Worm (Caenorhabditis elegans) whole organism, midembryonic: Measurements from ENCODE around the gene sre-49.

Experiments
- T22C8.4 ChIP-seq: fragments of 200-800 bp; sonication (Bioruptor generic); IDR thresholded peaks from 2 replicates; pipeline ENCODE4 v1.3.6; 2022; ENCODE audit warnings: missing genetic modification characterization, missing compliant biosample characterization
- cog-1 ChIP-seq: sonication (generic microtip); optimal IDR thresholded peaks from 2 replicates; lab custom pipeline; 2016; ENCODE audit warnings: missing genetic modification characterization, missing compliant biosample characterization
- klf-2 ChIP-seq: fragments of 200-800 bp; sonication (Bioruptor generic); conservative IDR thresholded peaks from 2 replicates; pipeline ENCODE4 v1.3.6; 2022; ENCODE audit warnings: missing genetic modification reagents, missing genetic modification characterization, missing compliant biosample characterization
- med-1 ChIP-seq: sonication (generic microtip); optimal IDR thresholded peaks from 2 replicates; lab custom pipeline; 2017; ENCODE audit warnings: missing genetic modification characterization, mild to moderate bottlenecking, missing compliant biosample characterization, antibody characterized with exemption, missing genetic modification reagents; ENCODE audit not compliant: insufficient read depth
- ztf-29 ChIP-seq: fragments of 200-800 bp; sonication (Bioruptor generic); IDR thresholded peaks from 2 replicates; pipeline ENCODE4 v1.3.6; 2022; ENCODE audit warnings: missing genetic modification reagents, missing genetic modification characterization, missing compliant biosample characterization

DNA sequence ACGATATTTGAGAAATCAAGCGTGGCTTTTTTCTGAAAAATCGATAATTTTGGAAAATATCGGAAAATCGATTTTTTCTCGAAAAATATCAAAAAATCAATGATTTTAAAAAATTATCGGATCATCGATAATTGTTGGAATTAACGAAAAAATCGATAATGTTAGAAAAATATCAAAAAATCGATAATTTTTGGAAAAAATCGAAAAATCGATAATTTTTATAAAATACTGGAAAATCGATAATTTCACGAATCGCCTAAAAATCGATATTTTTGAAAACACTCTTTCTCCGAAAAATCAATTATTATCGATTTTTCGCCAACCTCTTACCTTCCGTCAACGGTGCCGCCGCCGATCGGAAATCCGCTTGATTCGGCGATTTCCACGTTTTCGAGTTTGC, 17.4 kb upstream of the sre-49 start:
- TF ChIP-seq T22C8.4 (peak; percentile 95), cog-1 (tag; lab: Kevin White, UChicago) (no peak), med-1 (GFP tag; lab: Kevin White, UChicago) (no peak), klf-2 (GFP tag; lab: Robert Waterston, UW) (no peak), ztf-29 (GFP tag; lab: Robert Waterston, UW) (no peak)
